Worm (Caenorhabditis elegans) whole organism, L3 larva: ENCODE data around the gene josd-1.

ENCODE experiments used
- aly-2 ChIP-seq: fragments of 150-350 bp; optimal IDR thresholded peaks from 2 replicates; lab custom pipeline; 2014; ENCODE audit warnings: missing biosample characterization, missing genetic modification characterization
- ceh-82 ChIP-seq: fragments of 150-350 bp; optimal IDR thresholded peaks from 2 replicates; lab custom pipeline; 2014; ENCODE audit warnings: missing biosample characterization, missing genetic modification characterization
- lsy-12 ChIP-seq: sonication (generic microtip); optimal IDR thresholded peaks from 2 replicates; lab custom pipeline; 2016; ENCODE audit warnings: mild to moderate bottlenecking, missing genetic modification characterization, missing compliant biosample characterization
- nhr-43 ChIP-seq: sonication (generic microtip); optimal IDR thresholded peaks from 2 replicates; lab custom pipeline; 2016; ENCODE audit warnings: mild to moderate bottlenecking, missing genetic modification characterization, missing compliant biosample characterization; ENCODE audit not compliant: poor library complexity, severe bottlenecking
- pqm-1 ChIP-seq: fragments of 150-350 bp; optimal IDR thresholded peaks from 2 replicates; lab custom pipeline; 2017; ENCODE audit warnings: missing biosample characterization, missing genetic modification characterization, inconsistent platforms
- snpc-4 ChIP-seq: fragments of 150-350 bp; optimal IDR thresholded peaks from 2 replicates; lab custom pipeline; 2014; ENCODE audit warnings: missing biosample characterization, missing genetic modification characterization
- unc-62 ChIP-seq: fragments of 150-350 bp; sonication (generic microtip); optimal IDR thresholded peaks from 4 replicates; lab custom pipeline; 2014; ENCODE audit warnings: missing biosample characterization, missing genetic modification reagents, missing genetic modification characterization

DNA sequence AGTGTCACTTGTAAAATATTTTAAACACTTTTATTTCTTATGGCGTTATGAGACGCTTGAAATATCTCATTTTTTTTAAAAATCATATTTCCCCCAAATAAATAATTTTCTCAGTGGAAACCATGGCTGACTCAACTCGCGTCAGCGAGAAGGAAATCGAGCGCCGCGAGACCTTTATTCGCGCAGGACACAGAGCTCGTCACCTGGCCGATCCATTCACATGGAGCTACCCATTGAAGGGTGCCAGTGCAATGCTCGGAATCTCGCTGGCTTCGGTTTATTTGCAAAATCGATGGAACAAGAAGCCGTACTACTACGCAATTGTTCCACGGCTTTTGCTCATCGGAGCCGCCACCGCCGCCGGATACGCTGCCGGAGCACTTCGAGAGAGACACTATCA lies 49.7 kb upstream of the josd-1 start, which contains the start of gene nduc-2:
- TF ChIP-seq aly-2 (tag; lab: Kevin White, UChicago): no peak
- no peak for TF ChIP-seq unc-62 (GFP tag; lab: Kevin White, UChicago)
- TF ChIP-seq nhr-43 (tag; lab: Kevin White, UChicago): no peak
- TF ChIP-seq pqm-1 (tag; lab: Kevin White, UChicago): no peak
- TF ChIP-seq ceh-82 (tag; lab: Kevin White, UChicago): no peak
- TF ChIP-seq snpc-4 (tag; lab: Kevin White, UChicago): no peak
- no peak for TF ChIP-seq lsy-12 (tag; lab: Kevin White, UChicago)
